Fruit fly (Drosophila melanogaster) whole organism, embryonic: ENCODE data around the gene TyrRS.
A peak's percentile ranks its signal among the peaks of the same experiment; 100 is the strongest.

Source experiments
- CG15479 ChIP-seq: fragments of 200-800 bp; sonication (Bioruptor generic); optimal IDR thresholded peaks from 3 replicates; lab custom pipeline; 2019; ENCODE audit warnings: missing biosample characterization, mild to moderate bottlenecking, missing genetic modification characterization, moderate library complexity
- Med ChIP-seq: fragments of 200-800 bp; sonication (Bioruptor generic); peaks from one replicate; lab custom pipeline; 2016; ENCODE audit warnings: missing biosample characterization, missing genetic modification characterization, mild to moderate bottlenecking, inconsistent platforms, moderate library complexity
- Trl ChIP-seq, 3 experiments: fragments of >200 bp in 2 of 3; fragments of 200-800 bp in 1 of 3; sonication (Bioruptor generic) in 1 of 3; optimal IDR thresholded peaks; 2 replicates in 1 of 3; 3 replicates in 2 of 3; lab custom pipeline; 2016 to 2017; ENCODE audit warnings: missing biosample characterization in 1 of 3, missing genetic modification characterization in 1 of 3
- chinmo ChIP-seq: fragments of 200-800 bp; sonication (Bioruptor generic); IDR thresholded peaks from 4 replicates; pipeline ENCODE4 v1.3.6; 2022; ENCODE audit warnings: missing biosample characterization, missing genetic modification characterization; ENCODE audit not compliant: partially characterized antibody
- sug ChIP-seq: fragments of 200-800 bp; optimal IDR thresholded peaks from 2 replicates; lab custom pipeline; 2019; ENCODE audit warnings: missing biosample characterization, mild to moderate bottlenecking, missing genetic modification characterization, moderate library complexity

TyrRS gene

DNA sequence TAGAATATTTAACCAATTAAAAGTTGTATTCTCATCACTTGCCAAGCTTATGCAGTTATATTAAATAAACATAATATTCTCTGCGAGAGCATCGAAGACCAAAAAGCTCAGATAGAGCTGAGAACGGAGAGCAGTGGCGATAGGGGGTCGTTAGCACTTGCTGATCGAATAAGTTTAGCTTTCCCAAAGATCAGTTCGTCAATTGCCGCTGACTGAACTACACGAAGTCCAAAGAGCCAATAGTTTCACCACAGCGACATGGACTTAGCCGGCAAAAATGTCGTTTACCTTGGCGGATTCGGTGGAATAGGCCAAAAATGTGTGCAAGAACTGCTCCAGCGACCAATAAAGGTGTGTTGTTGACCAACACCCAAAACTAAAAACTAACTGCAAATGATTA lies 50.9 kb downstream of the TyrRS start, which contains the start of gene CG4842:
Gene CG4842, plus strand, starts transcription at position 191 of the 400 bp plus-strand sequence.
- peak in 1 of 2 experiments; percentile 28 for TF ChIP-seq Trl (optimal IDR thresholded peaks at IDR 0.05; lab: Kevin White, UChicago)
- TF ChIP-seq Trl (GFP tag; optimal IDR thresholded peaks at IDR 0.05; lab: Kevin White, UChicago), result no peak
- no peak for TF ChIP-seq CG15479 (GFP tag; lab: Kevin White, UChicago)
- TF ChIP-seq chinmo (GFP tag; lab: Robert Waterston, UW), result 0 out of 4 replicates have a peak, but pooled peaks have one; percentile 57
- TF ChIP-seq Med (GFP tag; lab: Kevin White, UChicago), result peak; percentile 46
- TF ChIP-seq sug (tag; lab: Kevin White, UChicago), result peak; percentile 29
- TF ChIP-seq, all 482 proteins: peak for 4
